Fruit fly (Drosophila melanogaster) whole organism, embryonic: ENCODE results near the gene sisA.

Experiments used
- Atf-2 ChIP-seq: fragments of 200-800 bp; sonication (Bioruptor generic); optimal IDR thresholded peaks from 2 replicates; lab custom pipeline; 2016; ENCODE audit warnings: missing biosample characterization, missing genetic modification characterization
- Awh ChIP-seq: fragments of 200-800 bp; sonication (Bioruptor generic); IDR thresholded peaks from 2 replicates; pipeline ENCODE4, ENCODE4 v1.3.6; 2022; ENCODE audit warnings: missing biosample characterization, missing genetic modification characterization
- C15 ChIP-seq: fragments of 200-800 bp; sonication (Bioruptor generic); IDR thresholded peaks from 3 replicates; pipeline ENCODE4 v1.3.6; 2022; ENCODE audit warnings: missing biosample characterization, missing genetic modification characterization
- CG10267 ChIP-seq: fragments of 200-800 bp; sonication (Bioruptor generic); optimal IDR thresholded peaks from 2 replicates; lab custom pipeline; 2018; ENCODE audit warnings: missing biosample characterization, mild to moderate bottlenecking, missing genetic modification characterization, moderate library complexity
- CG10274 ChIP-seq: fragments of 200-800 bp; sonication (Bioruptor generic); optimal IDR thresholded peaks from 3 replicates; lab custom pipeline; 2017; ENCODE audit warnings: missing biosample characterization, mild to moderate bottlenecking, missing genetic modification characterization
- CG11398 ChIP-seq: fragments of 200-800 bp; sonication (Bioruptor generic); optimal IDR thresholded peaks from 2 replicates; lab custom pipeline; 2016; ENCODE audit warnings: missing biosample characterization, missing genetic modification characterization
- CG12659 ChIP-seq: fragments of 200-800 bp; sonication (Bioruptor generic); optimal IDR thresholded peaks from 3 replicates; lab custom pipeline; 2017; ENCODE audit warnings: mild to moderate bottlenecking, missing biosample characterization, missing genetic modification reagents, missing genetic modification characterization
- CG14014 ChIP-seq: fragments of 200-800 bp; sonication (Bioruptor generic); IDR thresholded peaks from 2 replicates; pipeline ENCODE4 v1.3.6; 2022; ENCODE audit warnings: missing biosample characterization, missing genetic modification characterization
- CG14860 ChIP-seq: fragments of 200-800 bp; sonication (Bioruptor generic); IDR thresholded peaks from 3 replicates; pipeline ENCODE4 v1.3.6; 2022; ENCODE audit warnings: missing biosample characterization, missing genetic modification characterization; ENCODE audit not compliant: partially characterized antibody
- CG15011 ChIP-seq: fragments of 200-800 bp; sonication (Bioruptor generic); optimal IDR thresholded peaks from 3 replicates; lab custom pipeline; 2018; ENCODE audit warnings: missing biosample characterization, mild to moderate bottlenecking, missing genetic modification characterization
- CG15514 ChIP-seq: fragments of 200-800 bp; sonication (Bioruptor generic); optimal IDR thresholded peaks from 3 replicates; lab custom pipeline; 2017; ENCODE audit warnings: missing biosample characterization, missing genetic modification characterization, mild to moderate bottlenecking, moderate library complexity, missing genetic modification reagents
- CG1603 ChIP-seq: fragments of 200-800 bp; sonication (Bioruptor generic); optimal IDR thresholded peaks from 2 replicates; lab custom pipeline; 2019; ENCODE audit warnings: missing biosample characterization, mild to moderate bottlenecking, missing genetic modification characterization, moderate library complexity
- CG16813 ChIP-seq: fragments of 200-800 bp; sonication (Bioruptor generic); IDR thresholded peaks from 3 replicates; pipeline ENCODE4 v1.3.6; 2022; ENCODE audit warnings: missing biosample characterization, missing genetic modification characterization; ENCODE audit not compliant: partially characterized antibody
- CG17912 ChIP-seq: fragments of 200-800 bp; sonication (Bioruptor generic); optimal IDR thresholded peaks from 2 replicates; lab custom pipeline; 2018; ENCODE audit warnings: missing biosample characterization, mild to moderate bottlenecking, missing genetic modification characterization
- CG18262 ChIP-seq: fragments of 200-800 bp; optimal IDR thresholded peaks from 3 replicates; lab custom pipeline; 2019; ENCODE audit warnings: missing biosample characterization, mild to moderate bottlenecking, missing genetic modification characterization, moderate library complexity
- CG3065 ChIP-seq: fragments of 200-800 bp; sonication (Bioruptor generic); optimal IDR thresholded peaks from 2 replicates; lab custom pipeline; 2016; ENCODE audit warnings: missing biosample characterization, missing genetic modification characterization
- CG3847 ChIP-seq: fragments of 200-800 bp; sonication (Bioruptor generic); IDR thresholded peaks from 2 replicates; pipeline ENCODE4 v1.3.6; 2022; ENCODE audit warnings: missing biosample characterization, missing genetic modification characterization
- CG4617 ChIP-seq: fragments of 200-800 bp; sonication (Bioruptor generic); optimal IDR thresholded peaks from 3 replicates; lab custom pipeline; 2016; ENCODE audit warnings: missing biosample characterization, missing genetic modification characterization, borderline replicate concordance
- CG5180 ChIP-seq: fragments of 200-800 bp; sonication (Bioruptor generic); optimal IDR thresholded peaks from 3 replicates; lab custom pipeline; 2017; ENCODE audit warnings: missing biosample characterization, missing genetic modification characterization, mild to moderate bottlenecking, moderate library complexity, missing genetic modification reagents
- CG5953 ChIP-seq: fragments of 200-800 bp; sonication (Bioruptor generic); IDR thresholded peaks from 2 replicates; pipeline ENCODE4 v1.3.6; 2022; ENCODE audit warnings: missing biosample characterization, missing genetic modification characterization
- CG6689 ChIP-seq: fragments of 200-800 bp; sonication (Bioruptor generic); IDR thresholded peaks from 2 replicates; pipeline ENCODE4 v1.3.6; 2022; ENCODE audit warnings: missing biosample characterization, missing genetic modification characterization
- CG7556 ChIP-seq: fragments of 200-800 bp; sonication (Bioruptor generic); optimal IDR thresholded peaks from 2 replicates; lab custom pipeline; 2017; ENCODE audit warnings: missing biosample characterization, mild to moderate bottlenecking, missing genetic modification characterization
- CG8765 ChIP-seq: fragments of 200-800 bp; sonication (Bioruptor generic); IDR thresholded peaks from 2 replicates; pipeline ENCODE4 v1.3.6; 2022; ENCODE audit warnings: missing biosample characterization, missing genetic modification characterization
- CG9609 ChIP-seq: fragments of 200-800 bp; sonication (Bioruptor generic); optimal IDR thresholded peaks from 3 replicates; lab custom pipeline; 2016; ENCODE audit warnings: missing biosample characterization, missing genetic modification characterization
- CG9797 ChIP-seq: fragments of 200-800 bp; sonication (Bioruptor generic); optimal IDR thresholded peaks from 3 replicates; lab custom pipeline; 2018; ENCODE audit warnings: missing biosample characterization, mild to moderate bottlenecking, missing genetic modification characterization
- CHES-1-like ChIP-seq: fragments of 200-800 bp; sonication (Bioruptor generic); optimal IDR thresholded peaks from 2 replicates; lab custom pipeline; 2016; ENCODE audit warnings: missing biosample characterization, missing genetic modification characterization
- CoRest ChIP-seq: fragments of 200-800 bp; sonication (Bioruptor generic); optimal IDR thresholded peaks from 3 replicates; lab custom pipeline; 2018; ENCODE audit warnings: missing biosample characterization, mild to moderate bottlenecking, missing genetic modification characterization, moderate library complexity
- Dad ChIP-seq: fragments of 200-800 bp; sonication (Bioruptor generic); optimal IDR thresholded peaks from 3 replicates; lab custom pipeline; 2016; ENCODE audit warnings: missing biosample characterization, missing genetic modification characterization
- Dip2 ChIP-seq: fragments of 200-800 bp; sonication (Bioruptor generic); IDR thresholded peaks from 2 replicates; pipeline ENCODE4 v1.3.6; 2022; ENCODE audit warnings: missing biosample characterization, missing genetic modification characterization
- Dip3 ChIP-seq: fragments of 200-800 bp; sonication (Bioruptor generic); optimal IDR thresholded peaks from 3 replicates; lab custom pipeline; 2016; ENCODE audit warnings: missing biosample characterization, missing genetic modification characterization
- Dp ChIP-seq: fragments of 200-800 bp; sonication (Bioruptor generic); optimal IDR thresholded peaks from 2 replicates; lab custom pipeline; 2018; ENCODE audit warnings: missing biosample characterization, mild to moderate bottlenecking, missing genetic modification characterization, moderate library complexity
- ERR ChIP-seq: fragments of 200-800 bp; sonication (Bioruptor generic); optimal IDR thresholded peaks from 2 replicates; lab custom pipeline; 2016; ENCODE audit warnings: missing biosample characterization, missing genetic modification characterization
- GATAe ChIP-seq: fragments of 200-800 bp; sonication (Bioruptor generic); conservative IDR thresholded peaks from 2 replicates; pipeline ENCODE4 v1.3.6; 2022; ENCODE audit warnings: missing biosample characterization, missing genetic modification characterization
- Mes4 ChIP-seq: fragments of 200-800 bp; sonication (Bioruptor generic); optimal IDR thresholded peaks from 2 replicates; lab custom pipeline; 2016; ENCODE audit warnings: missing biosample characterization, missing genetic modification characterization
- PHDP ChIP-seq: fragments of 200-800 bp; sonication (Bioruptor generic); optimal IDR thresholded peaks from 3 replicates; lab custom pipeline; 2018; ENCODE audit warnings: missing biosample characterization, mild to moderate bottlenecking, missing genetic modification characterization, moderate library complexity
- Pdp1 ChIP-seq, 2 experiments: fragments of 200-800 bp; sonication (Bioruptor generic); optimal IDR thresholded peaks; 3 replicates each; lab custom pipeline; 2016; ENCODE audit warnings: missing biosample characterization in 2 of 2, missing genetic modification characterization in 2 of 2, mild to moderate bottlenecking in 1 of 2, moderate library complexity in 1 of 2
- Poxn ChIP-seq: fragments of 200-800 bp; sonication (Bioruptor generic); IDR thresholded peaks from 2 replicates; pipeline ENCODE4 v1.3.6; 2022; ENCODE audit warnings: missing biosample characterization, missing genetic modification characterization
- Six4 ChIP-seq: fragments of 200-800 bp; sonication (Bioruptor generic); optimal IDR thresholded peaks from 2 replicates; lab custom pipeline; 2016; ENCODE audit warnings: missing biosample characterization, missing genetic modification characterization
- aop ChIP-seq: fragments of 200-800 bp; sonication (Bioruptor generic); IDR thresholded peaks from 2 replicates; pipeline ENCODE4 v1.3.6; 2022; ENCODE audit warnings: missing biosample characterization, missing genetic modification characterization
- corto ChIP-seq: fragments of 200-800 bp; sonication (Bioruptor generic); optimal IDR thresholded peaks from 2 replicates; lab custom pipeline; 2016; ENCODE audit warnings: missing biosample characterization, mild to moderate bottlenecking, missing genetic modification characterization, moderate library complexity
- danr ChIP-seq: fragments of 200-800 bp; sonication (Bioruptor generic); IDR thresholded peaks from 2 replicates; pipeline ENCODE4 v1.3.6; 2022; ENCODE audit warnings: missing biosample characterization, missing genetic modification characterization
- ems ChIP-seq: fragments of 200-800 bp; sonication (Bioruptor generic); optimal IDR thresholded peaks from 3 replicates; lab custom pipeline; 2016; ENCODE audit warnings: missing biosample characterization, missing genetic modification characterization
- lab ChIP-seq: fragments of 200-800 bp; sonication (Bioruptor generic); optimal IDR thresholded peaks from 3 replicates; lab custom pipeline; 2017; ENCODE audit warnings: missing biosample characterization, missing genetic modification characterization, mild to moderate bottlenecking, moderate library complexity, missing genetic modification reagents
- mam ChIP-seq: fragments of 200-800 bp; sonication (Bioruptor generic); optimal IDR thresholded peaks from 3 replicates; lab custom pipeline; 2016; ENCODE audit warnings: missing biosample characterization, missing genetic modification characterization
- otp ChIP-seq: fragments of 200-800 bp; sonication (Bioruptor generic); IDR thresholded peaks from 3 replicates; pipeline ENCODE4, ENCODE4 v1.3.6; 2022; ENCODE audit warnings: missing biosample characterization, missing genetic modification characterization
- pnt ChIP-seq: fragments of 200-800 bp; sonication (Bioruptor generic); optimal IDR thresholded peaks from 3 replicates; lab custom pipeline; 2016; ENCODE audit warnings: missing biosample characterization, missing genetic modification characterization
- rib ChIP-seq: fragments of 200-800 bp; sonication (Bioruptor generic); IDR thresholded peaks from 2 replicates; pipeline ENCODE4 v1.3.6; 2022; ENCODE audit warnings: missing biosample characterization, missing genetic modification characterization
- salm ChIP-seq: fragments of 200-800 bp; sonication (Bioruptor generic); optimal IDR thresholded peaks from 2 replicates; lab custom pipeline; 2018; ENCODE audit warnings: missing biosample characterization, mild to moderate bottlenecking, missing genetic modification characterization
- sens-2 ChIP-seq: fragments of 200-800 bp; sonication (Bioruptor generic); IDR thresholded peaks from 2 replicates; pipeline ENCODE4 v1.3.6; 2022; ENCODE audit warnings: missing biosample characterization, missing genetic modification characterization
- shn ChIP-seq: fragments of 200-800 bp; sonication (Bioruptor generic); optimal IDR thresholded peaks from 3 replicates; lab custom pipeline; 2016; ENCODE audit warnings: missing biosample characterization, missing genetic modification characterization
- yki ChIP-seq: fragments of >200 bp; optimal IDR thresholded peaks from 3 replicates; lab custom pipeline; 2018
- zfh2 ChIP-seq: fragments of 200-800 bp; sonication (Bioruptor generic); optimal IDR thresholded peaks from 2 replicates; lab custom pipeline; 2016; ENCODE audit warnings: missing biosample characterization, missing genetic modification characterization

sisA gene

DNA sequence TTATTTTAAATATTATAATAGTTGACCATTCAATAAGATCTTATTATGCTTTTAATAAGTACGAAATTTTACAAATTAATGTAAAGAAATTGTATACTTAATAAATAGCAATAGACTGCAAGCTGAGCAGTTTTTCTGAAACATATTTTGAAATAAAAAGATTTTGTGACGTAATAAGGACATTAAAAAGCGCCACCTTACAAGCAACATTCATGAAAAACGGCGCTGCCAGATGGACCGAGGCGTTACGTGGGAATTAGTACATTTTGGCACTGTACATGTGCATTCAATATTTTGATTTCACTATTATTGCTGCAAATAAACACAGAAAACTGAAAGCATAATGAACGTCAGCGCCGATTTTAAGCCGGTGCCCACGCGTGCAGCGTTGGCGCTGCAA, 26.7 kb upstream of the sisA start, which contains the start of gene CG1738 (continued):
- no peak for TF ChIP-seq CHES-1-like
- no peak for TF ChIP-seq Dip2 (GFP tag; lab: Robert Waterston, UW)
- no peak for TF ChIP-seq CG7556 (GFP tag; lab: Kevin White, UChicago)
- no peak for TF ChIP-seq CG17912
- no peak for TF ChIP-seq CG5953
- peak; percentile 20 for TF ChIP-seq CG1603 (tag; lab: Kevin White, UChicago)
- TF ChIP-seq shn, result no peak
- TF ChIP-seq Dip3 (GFP tag; lab: Kevin White, UChicago), result no peak
- TF ChIP-seq zfh2 (GFP tag; lab: Kevin White, UChicago), result no peak
- no peak for TF ChIP-seq pnt
- peak; percentile 22 for TF ChIP-seq CoRest
- TF ChIP-seq CG8765 (GFP tag; lab: Robert Waterston, UW), result no peak
- TF ChIP-seq Six4 (GFP tag; lab: Kevin White, UChicago), result no peak
- no peak for TF ChIP-seq sens-2
- no peak for TF ChIP-seq lab (GFP tag; lab: Kevin White, UChicago)
- no peak for TF ChIP-seq CG3065
- no peak for TF ChIP-seq C15 (GFP tag; lab: Robert Waterston, UW)
- peak; percentile 23 for TF ChIP-seq CG12659 (GFP tag; lab: Kevin White, UChicago)
- peak; percentile 31 for TF ChIP-seq CG15514
- no peak for TF ChIP-seq yki (lab: Kevin White, UChicago)
- no peak for TF ChIP-seq CG14014 (GFP tag; lab: Robert Waterston, UW)
- no peak for TF ChIP-seq ems (GFP tag; lab: Kevin White, UChicago)
- peak; percentile 14 for TF ChIP-seq CG4617 (GFP tag; lab: Kevin White, UChicago)
- TF ChIP-seq CG14860, result no peak
- TF ChIP-seq corto (GFP tag; lab: Kevin White, UChicago), result no peak
- TF ChIP-seq Dp (GFP tag; lab: Kevin White, UChicago), result peak; percentile 8
- TF ChIP-seq Mes4 (GFP tag; lab: Kevin White, UChicago), result no peak
- TF ChIP-seq Dad (GFP tag; lab: Kevin White, UChicago), result no peak
- no peak for TF ChIP-seq CG11398 (GFP tag; lab: Kevin White, UChicago)
- TF ChIP-seq CG3847 (GFP tag; lab: Robert Waterston, UW), result peak; percentile 65
- no peak for TF ChIP-seq CG9609 (GFP tag; lab: Kevin White, UChicago)
- TF ChIP-seq CG16813 (GFP tag; lab: Robert Waterston, UW), result no peak
- no peak for TF ChIP-seq ERR (GFP tag; lab: Kevin White, UChicago)
- no peak for TF ChIP-seq CG9797 (GFP tag; lab: Kevin White, UChicago)
- no peak for TF ChIP-seq CG15011
- TF ChIP-seq otp, result no peak
- no peak for TF ChIP-seq mam (GFP tag; lab: Kevin White, UChicago)
- no peak for TF ChIP-seq salm (tag; lab: Kevin White, UChicago)
- no peak for TF ChIP-seq CG10274
- TF ChIP-seq GATAe (GFP tag; lab: Robert Waterston, UW), result no peak
- TF ChIP-seq rib (GFP tag; lab: Robert Waterston, UW), result no peak
- no peak for TF ChIP-seq danr (GFP tag; lab: Robert Waterston, UW)
- TF ChIP-seq aop, result no peak
- no peak for TF ChIP-seq Awh (GFP tag; lab: Robert Waterston, UW)
- peak in 1 of 2 experiments; percentile 90 for TF ChIP-seq Pdp1 (GFP tag; optimal IDR thresholded peaks at IDR 0.05; lab: Kevin White, UChicago)
- no peak for TF ChIP-seq Atf-2 (GFP tag; lab: Kevin White, UChicago)
- no peak for TF ChIP-seq CG5180
- peak; percentile 11 for TF ChIP-seq CG18262 (tag; lab: Kevin White, UChicago)
- TF ChIP-seq PHDP (tag; lab: Kevin White, UChicago), result peak; percentile 23
- no peak for TF ChIP-seq Poxn (GFP tag; lab: Robert Waterston, UW)
- peak; percentile 37 for TF ChIP-seq CG10267 (tag; lab: Kevin White, UChicago)
- peak; percentile 100 for TF ChIP-seq CG6689 (GFP tag; lab: Robert Waterston, UW)
